Worm (Caenorhabditis elegans) whole organism, young adult: ENCODE measurements around the gene F37C12.10.

Source experiments
- B0035.1 ChIP-seq: sonication (generic microtip); optimal IDR thresholded peaks from 2 replicates; lab custom pipeline; 2016; ENCODE audit warnings: missing genetic modification characterization, mild to moderate bottlenecking, missing compliant biosample characterization, missing genotype, missing genetic modification reagents
- C06A6.2 ChIP-seq: fragments of 200-800 bp; sonication (Bioruptor generic); conservative IDR thresholded peaks from 2 replicates; pipeline ENCODE4 v1.3.6; 2022; ENCODE audit warnings: missing genetic modification characterization, missing compliant biosample characterization
- C17E4.6 ChIP-seq: fragments of 200-800 bp; sonication (Bioruptor generic); IDR thresholded peaks from 2 replicates; pipeline ENCODE4 v1.3.6; 2022; ENCODE audit warnings: missing genetic modification reagents, missing genetic modification characterization, missing compliant biosample characterization
- F22D6.2 ChIP-seq: sonication (generic microtip); optimal IDR thresholded peaks from 2 replicates; lab custom pipeline; 2016; ENCODE audit warnings: mild to moderate bottlenecking, missing genetic modification characterization, missing compliant biosample characterization
- F55B11.4 ChIP-seq: sonication (generic microtip); optimal IDR thresholded peaks from 2 replicates; lab custom pipeline; 2016; ENCODE audit warnings: missing compliant biosample characterization, missing genetic modification characterization, borderline replicate concordance; ENCODE audit not compliant: insufficient read depth
- K12H6.12 ChIP-seq: fragments of 200-800 bp; sonication (Bioruptor generic); optimal IDR thresholded peaks from 2 replicates; lab custom pipeline; 2018; ENCODE audit warnings: mild to moderate bottlenecking, missing genetic modification characterization, missing compliant biosample characterization
- T07F8.4 ChIP-seq: sonication (generic microtip); optimal IDR thresholded peaks from 2 replicates; lab custom pipeline; 2016; ENCODE audit warnings: mild to moderate bottlenecking, missing genetic modification characterization, moderate library complexity, missing compliant biosample characterization
- Y56A3A.18 ChIP-seq: fragments of 200-800 bp; sonication (Bioruptor generic); IDR thresholded peaks from 2 replicates; pipeline ENCODE4 v1.3.6; 2022; ENCODE audit warnings: missing genetic modification reagents, missing genetic modification characterization, missing compliant biosample characterization
- ZK185.1 ChIP-seq: sonication (generic microtip); optimal IDR thresholded peaks from 2 replicates; lab custom pipeline; 2016; ENCODE audit warnings: mild to moderate bottlenecking, missing genetic modification characterization, missing compliant biosample characterization; ENCODE audit not compliant: poor library complexity, severe bottlenecking
- akir-1 ChIP-seq: fragments of 200-800 bp; sonication (Bioruptor generic); optimal IDR thresholded peaks from 2 replicates; lab custom pipeline; 2018; ENCODE audit warnings: mild to moderate bottlenecking, missing genetic modification characterization, moderate library complexity, missing compliant biosample characterization
- ama-1 ChIP-seq, 3 experiments: fragments of 150-350 bp in 1 of 3; sonication (generic microtip) in 2 of 3; optimal IDR thresholded peaks; 2 replicates each; lab custom pipeline; 2014 to 2018; ENCODE audit warnings: missing biosample characterization in 2 of 3, missing genetic modification characterization in 2 of 3, missing genetic modification reagents in 2 of 3
- aptf-3 ChIP-seq: fragments of 200-800 bp; sonication (Bioruptor generic); IDR thresholded peaks from 2 replicates; pipeline ENCODE4 v1.3.6; 2022; ENCODE audit warnings: missing genetic modification characterization, missing compliant biosample characterization
- atf-7 ChIP-seq: sonication (generic microtip); optimal IDR thresholded peaks from 2 replicates; lab custom pipeline; 2017; ENCODE audit warnings: mild to moderate bottlenecking, missing genetic modification characterization, missing compliant biosample characterization
- athp-1 ChIP-seq: sonication (generic microtip); optimal IDR thresholded peaks from 2 replicates; lab custom pipeline; 2017; ENCODE audit warnings: mild to moderate bottlenecking, missing genetic modification characterization, missing compliant biosample characterization
- attf-3 ChIP-seq: fragments of 200-800 bp; sonication (Bioruptor generic); conservative IDR thresholded peaks from 2 replicates; pipeline ENCODE4 v1.3.6; 2022; ENCODE audit warnings: missing genetic modification reagents, missing genetic modification characterization, missing compliant biosample characterization
- attf-6 ChIP-seq: fragments of 200-800 bp; sonication (Bioruptor generic); IDR thresholded peaks from 2 replicates; pipeline ENCODE4 v1.3.6; 2022; ENCODE audit warnings: missing genetic modification reagents, missing genetic modification characterization, missing compliant biosample characterization
- bed-1 ChIP-seq: fragments of 200-800 bp; sonication (Bioruptor generic); IDR thresholded peaks from 2 replicates; pipeline ENCODE4 v1.3.6; 2022; ENCODE audit warnings: missing genetic modification reagents, missing genetic modification characterization, missing compliant biosample characterization
- ccch-3 ChIP-seq: fragments of 200-800 bp; sonication (Bioruptor generic); optimal IDR thresholded peaks from 2 replicates; lab custom pipeline; 2018; ENCODE audit warnings: mild to moderate bottlenecking, missing genetic modification characterization, missing compliant biosample characterization
- ceh-100 ChIP-seq: fragments of 200-800 bp; sonication (Bioruptor generic); IDR thresholded peaks from 2 replicates; pipeline ENCODE4 v1.3.6; 2022; ENCODE audit warnings: missing genetic modification reagents, missing genetic modification characterization, missing compliant biosample characterization
- ceh-40 ChIP-seq: fragments of 200-800 bp; sonication (Bioruptor generic); IDR thresholded peaks from 2 replicates; pipeline ENCODE4 v1.3.6; 2022; ENCODE audit warnings: missing genetic modification characterization, missing compliant biosample characterization
- ceh-79 ChIP-seq: sonication (generic microtip); optimal IDR thresholded peaks from 2 replicates; lab custom pipeline; 2017; ENCODE audit warnings: mild to moderate bottlenecking, missing genetic modification characterization, missing compliant biosample characterization
- dox-1 ChIP-seq: fragments of 200-800 bp; sonication (Bioruptor generic); IDR thresholded peaks from 2 replicates; pipeline ENCODE4 v1.3.6; 2022; ENCODE audit warnings: missing genetic modification reagents, missing genetic modification characterization, missing compliant biosample characterization
- dpl-1 ChIP-seq: fragments of 150-350 bp; optimal IDR thresholded peaks from 2 replicates; lab custom pipeline; 2014; ENCODE audit warnings: missing biosample characterization, missing genetic modification reagents, missing genetic modification characterization
- fkh-3 ChIP-seq: sonication (generic microtip); optimal IDR thresholded peaks from 2 replicates; lab custom pipeline; 2016; ENCODE audit warnings: mild to moderate bottlenecking, missing genetic modification characterization, missing compliant biosample characterization
- hlh-26 ChIP-seq: fragments of 200-800 bp; sonication (Bioruptor generic); conservative IDR thresholded peaks from 2 replicates; pipeline ENCODE4 v1.3.6; 2022; ENCODE audit warnings: missing genetic modification reagents, missing genetic modification characterization, missing compliant biosample characterization
- hmg-1.2 ChIP-seq: fragments of 200-800 bp; sonication (Bioruptor generic); IDR thresholded peaks from 2 replicates; pipeline ENCODE4 v1.3.6; 2022; ENCODE audit warnings: missing genetic modification reagents, missing genetic modification characterization, missing compliant biosample characterization
- lag-1 ChIP-seq: fragments of 200-800 bp; sonication (Bioruptor generic); IDR thresholded peaks from 2 replicates; pipeline ENCODE4 v1.3.6; 2022; ENCODE audit warnings: missing genetic modification reagents, missing genetic modification characterization, missing compliant biosample characterization
- lin-35 ChIP-seq, 3 experiments: fragments of 150-350 bp in 2 of 3; sonication (generic microtip) in 1 of 3; optimal IDR thresholded peaks; 2 replicates each; lab custom pipeline; 2014 to 2018; ENCODE audit warnings: missing biosample characterization in 3 of 3, missing genetic modification characterization in 3 of 3, missing genetic modification reagents in 3 of 3
- lin-54 ChIP-seq: fragments of 200-800 bp; sonication (Bioruptor generic); optimal IDR thresholded peaks from 2 replicates; lab custom pipeline; 2018; ENCODE audit warnings: mild to moderate bottlenecking, missing genetic modification characterization, missing compliant biosample characterization
- lir-1 ChIP-seq: fragments of 200-800 bp; sonication (Bioruptor generic); conservative IDR thresholded peaks from 2 replicates; pipeline ENCODE4 v1.3.6; 2022; ENCODE audit warnings: missing genetic modification reagents, missing genetic modification characterization, missing compliant biosample characterization
- lsl-1 ChIP-seq: fragments of 200-800 bp; sonication (Bioruptor generic); optimal IDR thresholded peaks from 2 replicates; lab custom pipeline; 2018; ENCODE audit warnings: mild to moderate bottlenecking, missing genetic modification characterization, moderate library complexity, missing compliant biosample characterization
- mcd-1 ChIP-seq: fragments of 200-800 bp; sonication (Bioruptor generic); IDR thresholded peaks from 2 replicates; pipeline ENCODE4 v1.3.6; 2022; ENCODE audit warnings: missing genetic modification reagents, missing genetic modification characterization, missing compliant biosample characterization
- nfya-1 ChIP-seq: sonication (generic microtip); optimal IDR thresholded peaks from 2 replicates; lab custom pipeline; 2017; ENCODE audit warnings: antibody characterized with exemption, missing compliant biosample characterization, missing genetic modification characterization, borderline replicate concordance; ENCODE audit not compliant: insufficient read depth
- nhr-27 ChIP-seq: fragments of 200-800 bp; sonication (Bioruptor generic); optimal IDR thresholded peaks from 2 replicates; lab custom pipeline; 2018; ENCODE audit warnings: mild to moderate bottlenecking, missing genetic modification characterization, moderate library complexity, missing compliant biosample characterization
- nhr-90 ChIP-seq: sonication (generic microtip); optimal IDR thresholded peaks from 2 replicates; lab custom pipeline; 2016; ENCODE audit warnings: missing genotype, mild to moderate bottlenecking, missing genetic modification characterization, missing compliant biosample characterization
- pbrm-1 ChIP-seq: fragments of 200-800 bp; sonication (Bioruptor generic); IDR thresholded peaks from 2 replicates; pipeline ENCODE4 v1.3.6; 2022; ENCODE audit warnings: missing genetic modification reagents, missing genetic modification characterization, missing compliant biosample characterization
- pha-4 ChIP-seq: fragments of 150-350 bp; sonication (generic microtip); optimal IDR thresholded peaks from 2 replicates; lab custom pipeline; 2014; ENCODE audit warnings: missing biosample characterization, missing genetic modification reagents, missing genetic modification characterization
- sea-2 ChIP-seq: fragments of 200-800 bp; sonication (Bioruptor generic); IDR thresholded peaks from 2 replicates; pipeline ENCODE4 v1.3.6; 2022; ENCODE audit warnings: missing genetic modification characterization, missing compliant biosample characterization
- snpc-1.3 ChIP-seq: sonication (generic microtip); optimal IDR thresholded peaks from 2 replicates; lab custom pipeline; 2017; ENCODE audit warnings: missing genetic modification characterization, mild to moderate bottlenecking, missing compliant biosample characterization, antibody characterized with exemption, moderate library complexity, missing genotype, missing genetic modification reagents; ENCODE audit not compliant: insufficient read depth
- sptf-2 ChIP-seq: fragments of 200-800 bp; sonication (Bioruptor generic); optimal IDR thresholded peaks from 2 replicates; lab custom pipeline; 2018; ENCODE audit warnings: mild to moderate bottlenecking, missing genetic modification characterization, missing compliant biosample characterization
- tbx-9 ChIP-seq: sonication (generic microtip); optimal IDR thresholded peaks from 2 replicates; lab custom pipeline; 2016; ENCODE audit warnings: borderline replicate concordance, missing genetic modification characterization, inconsistent platforms, missing compliant biosample characterization
- tlf-1 ChIP-seq: fragments of 200-800 bp; sonication (Bioruptor generic); optimal IDR thresholded peaks from 2 replicates; lab custom pipeline; 2018; ENCODE audit warnings: mild to moderate bottlenecking, missing genetic modification characterization, missing compliant biosample characterization
- zfh-2 ChIP-seq: fragments of 200-800 bp; sonication (Bioruptor generic); conservative IDR thresholded peaks from 2 replicates; pipeline ENCODE4 v1.3.6; 2022; ENCODE audit warnings: missing genetic modification reagents, missing genetic modification characterization, missing compliant biosample characterization
- zim-3 ChIP-seq: sonication (generic microtip); optimal IDR thresholded peaks from 2 replicates; lab custom pipeline; 2017; ENCODE audit warnings: mild to moderate bottlenecking, missing genetic modification characterization, moderate library complexity, missing compliant biosample characterization
- ztf-18 ChIP-seq: sonication (generic microtip); optimal IDR thresholded peaks from 2 replicates; lab custom pipeline; 2016; ENCODE audit warnings: missing genotype, mild to moderate bottlenecking, missing genetic modification characterization, missing compliant biosample characterization
- ztf-25 ChIP-seq: fragments of 200-800 bp; sonication (Bioruptor generic); IDR thresholded peaks from 2 replicates; pipeline ENCODE4 v1.3.6; 2022; ENCODE audit warnings: missing genetic modification reagents, missing genetic modification characterization, missing compliant biosample characterization
- ztf-28 ChIP-seq: fragments of 200-800 bp; sonication (Bioruptor generic); IDR thresholded peaks from 2 replicates; pipeline ENCODE4 v1.3.6; 2022; ENCODE audit warnings: missing genetic modification reagents, missing genetic modification characterization, missing compliant biosample characterization
- ztf-3 ChIP-seq: fragments of 200-800 bp; sonication (Bioruptor generic); optimal IDR thresholded peaks from 2 replicates; lab custom pipeline; 2018; ENCODE audit warnings: mild to moderate bottlenecking, missing genetic modification characterization, missing compliant biosample characterization

Gene F37C12.10

ce11 chrIII:7141285-7141715 is 46.9 kb downstream of the F37C12.10 start (continued):
- no peak for TF ChIP-seq zim-3
- peak; percentile 65 for TF ChIP-seq mcd-1 (GFP tag; lab: Robert Waterston, UW)
- TF ChIP-seq aptf-3 (GFP tag; lab: Robert Waterston, UW) = no peak
- TF ChIP-seq lin-35 (GFP tag; optimal IDR thresholded peaks at IDR 0.05; lab: Kevin White, UChicago) = peak in 1 of 3 experiments; percentile 27
- peak; percentile 93 for TF ChIP-seq hmg-1.2 (GFP tag; lab: Robert Waterston, UW)
- TF ChIP-seq atf-7 (tag; lab: Kevin White, UChicago) = peak; percentile 63
- TF ChIP-seq bed-1 (GFP tag; lab: Robert Waterston, UW) = no peak
- TF ChIP-seq ceh-79 (tag; lab: Kevin White, UChicago) = peak; percentile 41
- no peak; the same call in 1 of the 2 replicates for TF ChIP-seq zfh-2 (GFP tag; lab: Robert Waterston, UW)
- no peak for TF ChIP-seq pha-4 (tag; lab: Kevin White, UChicago)
- TF ChIP-seq athp-1 (tag; lab: Kevin White, UChicago) = peak; percentile 47
- TF ChIP-seq snpc-1.3 = peak; percentile 95
- TF ChIP-seq K12H6.12 (tag; lab: Kevin White, UChicago) = no peak
- peak; percentile 49; the same call in 1 of the 2 replicates for TF ChIP-seq lir-1
- TF ChIP-seq nhr-90 (tag; lab: Kevin White, UChicago) = no peak
- peak; percentile 92 for TF ChIP-seq fkh-3 (tag; lab: Kevin White, UChicago)
- TF ChIP-seq B0035.1 (tag; lab: Kevin White, UChicago) = no peak
- TF ChIP-seq dpl-1 (GFP tag; lab: Kevin White, UChicago) = no peak
- no peak for TF ChIP-seq ceh-40 (GFP tag; lab: Robert Waterston, UW)
- TF ChIP-seq ZK185.1 (tag; lab: Kevin White, UChicago) = no peak
- TF ChIP-seq ztf-18 (tag; lab: Kevin White, UChicago) = peak; percentile 59
- TF ChIP-seq T07F8.4 (tag; lab: Kevin White, UChicago) = no peak
- TF ChIP-seq tlf-1 (GFP tag; lab: Kevin White, UChicago) = peak; percentile 76
- TF ChIP-seq lsl-1 (GFP tag; lab: Kevin White, UChicago) = peak; percentile 70
- peak; percentile 82 for TF ChIP-seq ama-1 (optimal IDR thresholded peaks at IDR 0.05; lab: Kevin White, UChicago)
- TF ChIP-seq ama-1 (GFP tag; optimal IDR thresholded peaks at IDR 0.05; lab: Kevin White, UChicago) = no peak
- no peak for TF ChIP-seq F55B11.4 (tag; lab: Kevin White, UChicago)
- TF ChIP-seq ztf-3 = no peak
- TF ChIP-seq akir-1 = no peak
- no peak for TF ChIP-seq nfya-1
- peak; percentile 51; the same call in 1 of the 2 replicates for TF ChIP-seq C17E4.6 (GFP tag; lab: Robert Waterston, UW)
- TF ChIP-seq nhr-27 (tag; lab: Kevin White, UChicago) = no peak
- TF ChIP-seq dox-1 (GFP tag; lab: Robert Waterston, UW) = peak; percentile 90
- peak; percentile 72; the same call in 1 of the 2 replicates for TF ChIP-seq Y56A3A.18
- TF ChIP-seq sptf-2 (GFP tag; lab: Kevin White, UChicago) = no peak
- TF ChIP-seq C06A6.2 (GFP tag; lab: Robert Waterston, UW) = no peak
- no peak for TF ChIP-seq sea-2 (GFP tag; lab: Robert Waterston, UW)
- TF ChIP-seq F22D6.2 (tag; lab: Kevin White, UChicago) = peak; percentile 28
- TF ChIP-seq ztf-25 (GFP tag; lab: Robert Waterston, UW) = 0 out of 2 replicates have a peak, but pooled peaks have one; percentile 36
- TF ChIP-seq pbrm-1 (GFP tag; lab: Robert Waterston, UW) = peak; percentile 98
- TF ChIP-seq attf-3 (GFP tag; lab: Robert Waterston, UW) = peak; percentile 61; the same call in 1 of the 2 replicates
- TF ChIP-seq attf-6 (GFP tag; lab: Robert Waterston, UW) = peak; percentile 97
- TF ChIP-seq lag-1 = no peak
- TF ChIP-seq tbx-9 (tag; lab: Kevin White, UChicago) = peak; percentile 11
- no peak for TF ChIP-seq ccch-3
- TF ChIP-seq ztf-28 (GFP tag; lab: Robert Waterston, UW) = no peak
- TF ChIP-seq hlh-26 (GFP tag; lab: Robert Waterston, UW) = no peak
- TF ChIP-seq lin-54 (GFP tag; lab: Kevin White, UChicago) = peak; percentile 82
- peak; percentile 59 for TF ChIP-seq ceh-100 (GFP tag; lab: Robert Waterston, UW)
